Worm (Caenorhabditis elegans) whole organism, early embryonic: ENCODE data around the gene ifta-2.

ENCODE experiments used
- B0310.2 ChIP-seq: sonication (generic microtip); optimal IDR thresholded peaks from 2 replicates; lab custom pipeline; 2016; ENCODE audit warnings: mild to moderate bottlenecking, missing genetic modification characterization, missing compliant biosample characterization
- ama-1 ChIP-seq: fragments of 150-350 bp; optimal IDR thresholded peaks from 2 replicates; lab custom pipeline; 2014
- ceh-36 ChIP-seq: sonication (generic microtip); optimal IDR thresholded peaks from 2 replicates; lab custom pipeline; 2016; ENCODE audit warnings: missing genetic modification characterization, inconsistent platforms, missing compliant biosample characterization
- ets-7 ChIP-seq: sonication (generic microtip); optimal IDR thresholded peaks from 2 replicates; lab custom pipeline; 2016; ENCODE audit warnings: missing genotype, missing genetic modification characterization, missing compliant biosample characterization
- flt-1 ChIP-seq: fragments of 200-800 bp; sonication (Bioruptor generic); IDR thresholded peaks from 2 replicates; pipeline ENCODE4 v1.3.6; 2022; ENCODE audit warnings: missing genetic modification characterization, missing compliant biosample characterization
- hmbx-1 ChIP-seq: sonication (generic microtip); optimal IDR thresholded peaks from 2 replicates; lab custom pipeline; 2016; ENCODE audit warnings: mild to moderate bottlenecking, missing genetic modification characterization, missing compliant biosample characterization
- hmg-4 ChIP-seq: fragments of 200-800 bp; sonication (Bioruptor generic); optimal IDR thresholded peaks from 2 replicates; lab custom pipeline; 2018; ENCODE audit warnings: mild to moderate bottlenecking, missing genetic modification characterization, missing compliant biosample characterization
- hnd-1 ChIP-seq: sonication (generic microtip); optimal IDR thresholded peaks from 2 replicates; lab custom pipeline; 2016; ENCODE audit warnings: missing genetic modification characterization, missing compliant biosample characterization
- pes-1 ChIP-seq: fragments of 200-800 bp; sonication (Bioruptor generic); IDR thresholded peaks from 2 replicates; pipeline ENCODE4 v1.3.6; 2022; ENCODE audit warnings: missing genetic modification reagents, missing genetic modification characterization, missing compliant biosample characterization
- scrt-1 ChIP-seq: fragments of 200-800 bp; sonication (Bioruptor generic); IDR thresholded peaks from 2 replicates; pipeline ENCODE4 v1.3.6; 2022; ENCODE audit warnings: missing genetic modification characterization, missing compliant biosample characterization
- sea-1 ChIP-seq: fragments of 200-800 bp; sonication (Bioruptor generic); conservative IDR thresholded peaks from 2 replicates; pipeline ENCODE4 v1.3.6; 2022; ENCODE audit warnings: missing genetic modification characterization, missing compliant biosample characterization
- tbx-11 ChIP-seq: fragments of 200-800 bp; sonication (Bioruptor generic); IDR thresholded peaks from 2 replicates; pipeline ENCODE4 v1.3.6; 2022; ENCODE audit warnings: missing genetic modification characterization, missing compliant biosample characterization
- tbx-37 ChIP-seq: fragments of 200-800 bp; sonication (Bioruptor generic); conservative IDR thresholded peaks from 2 replicates; pipeline ENCODE4 v1.3.6; 2022; ENCODE audit warnings: missing genetic modification reagents, missing genetic modification characterization, missing compliant biosample characterization
- tra-4 ChIP-seq: sonication (generic microtip); optimal IDR thresholded peaks from 2 replicates; lab custom pipeline; 2017; ENCODE audit warnings: missing genetic modification characterization, missing compliant biosample characterization

DNA sequence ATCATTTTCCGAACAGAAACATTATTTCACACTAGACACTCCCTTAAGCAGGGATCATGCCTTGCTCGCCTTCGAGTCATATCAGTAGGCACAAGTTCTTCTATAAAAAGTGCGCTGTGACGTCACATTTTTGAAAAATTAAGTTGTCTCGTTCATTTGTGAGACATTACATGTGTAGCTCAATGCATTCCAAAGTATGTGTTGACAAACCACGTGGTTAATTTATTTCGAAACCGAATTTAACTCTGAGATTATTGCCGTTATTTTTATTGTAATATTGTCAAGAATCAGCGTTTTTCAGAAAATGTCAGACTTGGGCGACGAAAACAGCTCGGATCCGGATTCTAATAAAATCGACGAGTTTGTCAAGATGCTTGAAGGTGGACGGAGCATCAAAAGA, 7.3 kb downstream of the ifta-2 start, which contains the start of gene T28F3.5:
- no peak for TF ChIP-seq B0310.2 (tag; lab: Kevin White, UChicago)
- TF ChIP-seq sea-1 (GFP tag; lab: Robert Waterston, UW), result no peak
- no peak for TF ChIP-seq ama-1 (lab: Kevin White, UChicago)
- no peak for TF ChIP-seq ets-7 (tag; lab: Kevin White, UChicago)
- no peak for TF ChIP-seq tbx-37 (GFP tag; lab: Robert Waterston, UW)
- no peak for TF ChIP-seq hmbx-1 (tag; lab: Kevin White, UChicago)
- TF ChIP-seq hnd-1 (tag; lab: Kevin White, UChicago), result no peak
- TF ChIP-seq scrt-1 (GFP tag; lab: Robert Waterston, UW), result no peak
- no peak for TF ChIP-seq pes-1 (GFP tag; lab: Robert Waterston, UW)
- TF ChIP-seq tbx-11 (GFP tag; lab: Robert Waterston, UW), result no peak
- no peak for TF ChIP-seq flt-1
- no peak for TF ChIP-seq hmg-4 (GFP tag; lab: Kevin White, UChicago)
- no peak for TF ChIP-seq tra-4 (tag; lab: Kevin White, UChicago)
- no peak for TF ChIP-seq ceh-36
